Worm (Caenorhabditis elegans): ENCODE data around the gene grl-10.

Gene grl-10

DNA sequence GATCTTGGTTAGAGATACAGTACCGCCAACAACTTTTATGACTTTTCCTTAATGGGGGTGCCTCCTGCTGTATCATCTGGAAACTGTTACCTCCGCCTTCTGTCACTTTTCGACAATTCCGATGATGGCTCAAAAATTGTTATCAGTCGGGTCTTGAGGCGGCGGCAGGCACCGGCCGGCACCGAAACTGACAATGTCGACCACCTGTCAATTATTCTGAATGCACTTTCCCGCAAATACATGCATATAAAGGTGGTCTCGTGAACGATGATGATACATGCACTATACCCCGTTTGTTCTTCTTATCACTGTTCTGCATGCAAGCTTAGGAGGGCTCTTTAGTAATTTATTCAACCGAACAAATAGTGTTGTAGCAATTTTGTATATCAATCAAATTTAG lies 30.3 kb upstream of the grl-10 start:
- TF ChIP-seq ceh-91 (GFP tag; IDR thresholded peaks at IDR 0.05) = no peak
- no peak for TF ChIP-seq sea-2 (GFP tag; IDR thresholded peaks at IDR 0.05)
- TF ChIP-seq cebp-1 (GFP tag; IDR thresholded peaks at IDR 0.05) = no peak; the same call in 1 of the 2 replicates
- peak; percentile 68 for TF ChIP-seq cebp-1 (tag; optimal IDR thresholded peaks at IDR 0.05)
- TF ChIP-seq pha-4 (tag; optimal IDR thresholded peaks at IDR 0.05) = no peak
- TF ChIP-seq B0336.3 (GFP tag; IDR thresholded peaks at IDR 0.05) = 0 out of 2 replicates have a peak, but pooled peaks have one; percentile 33
- peak; percentile 89 to 91 for TF ChIP-seq let-607 (tag; optimal IDR thresholded peaks at IDR 0.05)
- no peak for TF ChIP-seq Y95B8A.8 (GFP tag; IDR thresholded peaks at IDR 0.05)
- TF ChIP-seq ccch-3 (GFP tag; optimal IDR thresholded peaks at IDR 0.05) = no peak
- no peak for TF ChIP-seq dpl-1 (GFP tag; optimal IDR thresholded peaks at IDR 0.05)
- TF ChIP-seq snpc-1.3 (tag; optimal IDR thresholded peaks at IDR 0.05; ENCODE audit: insufficient read depth) = no peak
- TF ChIP-seq athp-1 (tag; optimal IDR thresholded peaks at IDR 0.05) = no peak
- TF ChIP-seq snpc-1.1 (tag; optimal IDR thresholded peaks at IDR 0.05; ENCODE audit: insufficient read depth) = no peak
- no peak for TF ChIP-seq F57A8.1 (GFP tag; optimal IDR thresholded peaks at IDR 0.05)
- no peak for TF ChIP-seq lin-26 (GFP tag; IDR thresholded peaks at IDR 0.05)
- TF ChIP-seq K12H6.12 (tag; optimal IDR thresholded peaks at IDR 0.05) = no peak
- no peak for TF ChIP-seq hlh-12 (tag; optimal IDR thresholded peaks at IDR 0.05)
- peak; percentile 93 for TF ChIP-seq ztf-22 (GFP tag; optimal IDR thresholded peaks at IDR 0.05)
- peak; percentile 71 for TF ChIP-seq chd-7 (tag; optimal IDR thresholded peaks at IDR 0.05)
- TF ChIP-seq C06A6.2 (GFP tag; conservative IDR thresholded peaks at IDR 0.05) = no peak; the same call in 1 of the 2 replicates
- no peak for TF ChIP-seq hlh-26 (GFP tag; conservative IDR thresholded peaks at IDR 0.05)
- no peak for TF ChIP-seq somi-1 (GFP tag; optimal IDR thresholded peaks at IDR 0.05)
- TF ChIP-seq K11D2.4 (GFP tag; IDR thresholded peaks at IDR 0.05) = no peak
- no peak for TF ChIP-seq F55B11.4 (tag; optimal IDR thresholded peaks at IDR 0.05; ENCODE audit: borderline replicate concordance, insufficient read depth)
- peak; percentile 3 for TF ChIP-seq nhr-90 (tag; optimal IDR thresholded peaks at IDR 0.05)
- no peak for TF ChIP-seq snpc-3.4 (tag; optimal IDR thresholded peaks at IDR 0.05)
- TF ChIP-seq egrh-3 (GFP tag; IDR thresholded peaks at IDR 0.05) = no peak
- no peak for TF ChIP-seq madf-6 (GFP tag; IDR thresholded peaks at IDR 0.05)
- no peak for TF ChIP-seq C17E4.6 (GFP tag; IDR thresholded peaks at IDR 0.05)
- TF ChIP-seq unc-62 (GFP tag; optimal IDR thresholded peaks at IDR 0.05) = peak; percentile 98
- TF ChIP-seq egl-18 (GFP tag; IDR thresholded peaks at IDR 0.05) = no peak
- no peak for TF ChIP-seq nfya-1 (tag; optimal IDR thresholded peaks at IDR 0.05; ENCODE audit: borderline replicate concordance, insufficient read depth)
- TF ChIP-seq zfh-2 (GFP tag; conservative IDR thresholded peaks at IDR 0.05) = no peak; the same call in 1 of the 2 replicates
- no peak for TF ChIP-seq F33H1.4 (GFP tag; IDR thresholded peaks at IDR 0.05)
- TF ChIP-seq nhr-27 (tag; optimal IDR thresholded peaks at IDR 0.05) = no peak
- TF ChIP-seq lin-40 (tag; optimal IDR thresholded peaks at IDR 0.05) = peak; percentile 35
- TF ChIP-seq Y67H2A.10 (GFP tag; conservative IDR thresholded peaks at IDR 0.05) = no peak
- TF ChIP-seq Y53F4B.3 (GFP tag; IDR thresholded peaks at IDR 0.05) = no peak
- TF ChIP-seq nfya-2 (GFP tag; IDR thresholded peaks at IDR 0.05) = no peak
- no peak for TF ChIP-seq bed-2 (GFP tag; IDR thresholded peaks at IDR 0.05)
- TF ChIP-seq lsy-27 (tag; optimal IDR thresholded peaks at IDR 0.05; ENCODE audit: borderline replicate concordance, insufficient read depth) = no peak
- TF ChIP-seq ztf-28 (GFP tag; IDR thresholded peaks at IDR 0.05) = no peak
- TF ChIP-seq atf-7 (tag; optimal IDR thresholded peaks at IDR 0.05) = peak; percentile 72
- TF ChIP-seq snpc-4 (GFP tag; optimal IDR thresholded peaks at IDR 0.05) = no peak
- TF ChIP-seq snpc-4 (tag; optimal IDR thresholded peaks at IDR 0.05) = peak in 2 of 4 experiments; percentile 9 to 45
- no peak for TF ChIP-seq F39B2.1 (GFP tag; IDR thresholded peaks at IDR 0.05)
- TF ChIP-seq lsl-1 (GFP tag; optimal IDR thresholded peaks at IDR 0.05) = no peak
- TF ChIP-seq dox-1 (GFP tag; IDR thresholded peaks at IDR 0.05) = peak; percentile 87
